Worm (Caenorhabditis elegans) whole organism, L4 larva: ENCODE measurements around the gene C09G12.17.

ENCODE experiments used
- D1046.2 ChIP-seq: fragments of 200-800 bp; sonication (Bioruptor generic); IDR thresholded peaks from 2 replicates; pipeline ENCODE4 v1.3.6; 2022; ENCODE audit warnings: missing genetic modification characterization, missing compliant biosample characterization
- Y5F2A.4 ChIP-seq: fragments of 200-800 bp; sonication (Bioruptor generic); optimal IDR thresholded peaks from 2 replicates; lab custom pipeline; 2018; ENCODE audit warnings: mild to moderate bottlenecking, missing genetic modification characterization, missing compliant biosample characterization
- ZK546.5 ChIP-seq, 2 experiments: sonication (generic microtip); optimal IDR thresholded peaks; 2 replicates each; lab custom pipeline; 2017; ENCODE audit warnings: missing biosample characterization in 2 of 2, missing genetic modification characterization in 2 of 2
- aha-1 ChIP-seq: fragments of 150-350 bp; peaks from one replicate; lab custom pipeline; 2014; ENCODE audit warnings: missing biosample characterization, missing genetic modification characterization
- aly-2 ChIP-seq: sonication (generic microtip); optimal IDR thresholded peaks from 2 replicates; lab custom pipeline; 2018; ENCODE audit warnings: missing biosample characterization, missing genetic modification characterization
- daf-19 ChIP-seq: fragments of 200-800 bp; sonication (Bioruptor generic); conservative IDR thresholded peaks from 2 replicates; pipeline ENCODE4 v1.3.6; 2022; ENCODE audit warnings: missing genetic modification characterization, missing compliant biosample characterization
- egl-43 ChIP-seq: fragments of 200-800 bp; sonication (Bioruptor generic); IDR thresholded peaks from 2 replicates; pipeline ENCODE4 v1.3.6; 2022; ENCODE audit warnings: missing genetic modification reagents, missing genetic modification characterization, missing compliant biosample characterization
- hlh-30 ChIP-seq: sonication (generic microtip); optimal IDR thresholded peaks from 2 replicates; lab custom pipeline; 2017; ENCODE audit warnings: antibody characterized with exemption, mild to moderate bottlenecking, missing genetic modification characterization, missing compliant biosample characterization; ENCODE audit not compliant: insufficient read depth
- nhr-76 ChIP-seq: fragments of 150-350 bp; optimal IDR thresholded peaks from 2 replicates; lab custom pipeline; 2014; ENCODE audit warnings: missing biosample characterization, missing genetic modification characterization
- pha-4 ChIP-seq, 2 experiments: fragments of 150-350 bp in 1 of 2; fragments of 200-800 bp in 1 of 2; sonication (Bioruptor generic) in 1 of 2; IDR thresholded peaks in 1 of 2; optimal IDR thresholded peaks in 1 of 2; 2 replicates each; pipeline versions ENCODE4 v1.3.6 to Lab custom; 2014 to 2022; ENCODE audit warnings: missing genetic modification characterization in 2 of 2, missing genetic modification reagents in 2 of 2, missing biosample characterization in 1 of 2, missing compliant biosample characterization in 1 of 2
- unc-130 ChIP-seq: sonication (generic microtip); optimal IDR thresholded peaks from 2 replicates; lab custom pipeline; 2016; ENCODE audit warnings: missing genetic modification reagents, missing genetic modification characterization, missing compliant biosample characterization
- unc-62 ChIP-seq, 3 experiments: fragments of 150-350 bp in 1 of 3; sonication (generic microtip); optimal IDR thresholded peaks in 2 of 3; peaks in 1 of 3; 1 replicate in 1 of 3; 2 replicates in 2 of 3; lab custom pipeline; 2014 to 2017; ENCODE audit warnings: missing biosample characterization in 3 of 3, missing genetic modification characterization in 3 of 3, missing genetic modification reagents in 3 of 3, missing genotype in 1 of 3
- ztf-11 ChIP-seq: fragments of 150-350 bp; optimal IDR thresholded peaks from 2 replicates; lab custom pipeline; 2014; ENCODE audit warnings: missing biosample characterization, missing genetic modification characterization

DNA sequence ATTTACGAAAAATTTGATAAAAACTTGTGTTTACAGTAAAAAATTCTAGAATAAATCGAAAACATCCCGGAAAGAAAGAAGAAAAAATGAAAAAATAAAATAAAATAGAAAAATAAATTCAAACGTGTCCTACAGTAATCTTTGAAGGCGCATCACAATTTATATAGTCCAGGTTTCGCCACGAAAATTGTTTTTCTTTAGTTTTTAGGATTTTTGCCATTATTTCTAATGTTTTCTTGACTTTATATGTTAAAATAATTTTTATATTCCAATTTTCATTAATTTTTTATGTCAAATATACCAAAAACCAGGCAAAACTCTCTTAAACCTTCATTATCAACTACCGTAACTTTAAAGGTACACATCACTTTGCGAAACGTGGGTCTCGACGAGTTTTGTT is 21.3 kb upstream of the C09G12.17 start:
- TF ChIP-seq aha-1 (no peak), hlh-30 (tag; lab: Kevin White, UChicago) (no peak), ztf-11 (no peak), D1046.2 (GFP tag; lab: Robert Waterston, UW) (no peak), unc-62 (GFP tag; optimal IDR thresholded peaks at IDR 0.05 in 1 of 2; lab: Kevin White, UChicago) (no peak), unc-62 (tag; optimal IDR thresholded peaks at IDR 0.05; lab: Kevin White, UChicago) (no peak), Y5F2A.4 (GFP tag; lab: Kevin White, UChicago) (no peak), ZK546.5 (tag; optimal IDR thresholded peaks at IDR 0.05; lab: Kevin White, UChicago) (no peak), pha-4 (GFP tag; IDR thresholded peaks at IDR 0.05; lab: Robert Waterston, UW) (no peak), pha-4 (tag; optimal IDR thresholded peaks at IDR 0.05; lab: Kevin White, UChicago) (no peak), unc-130 (GFP tag; lab: Kevin White, UChicago) (no peak), nhr-76 (tag; lab: Kevin White, UChicago) (no peak), egl-43 (GFP tag; lab: Robert Waterston, UW) (no peak), aly-2 (tag; lab: Kevin White, UChicago) (no peak), daf-19 (GFP tag; lab: Robert Waterston, UW) (no peak)
